Worm (Caenorhabditis elegans): Measurements from ENCODE around the gene lev-9.

lev-9 gene

ce11 chrX:6291632-6292031 lies at the start of gene lev-9:
TSS of gene lev-9 (minus strand) at chrX:6291732.
- TF ChIP-seq med-1 (GFP tag; optimal IDR thresholded peaks at IDR 0.05; ENCODE audit: insufficient read depth) (no peak), T22C8.4 (GFP tag; IDR thresholded peaks at IDR 0.05) (no peak), ztf-23 (GFP tag; IDR thresholded peaks at IDR 0.05) (no peak), ref-1 (GFP tag; conservative IDR thresholded peaks at IDR 0.05) (no peak), flt-1 (GFP tag; IDR thresholded peaks at IDR 0.05) (no peak)

ce11 chrX:6338446-6338845 lies 46.9 kb upstream of the lev-9 start:
- no peak for TF ChIP-seq tab-1 (GFP tag; IDR thresholded peaks at IDR 0.05)
- TF ChIP-seq med-1 (GFP tag; optimal IDR thresholded peaks at IDR 0.05; ENCODE audit: insufficient read depth), result no peak

- TF ChIP-seq med-1 (GFP tag; optimal IDR thresholded peaks at IDR 0.05; ENCODE audit: insufficient read depth), result no peak
- no peak for TF ChIP-seq cog-1 (tag; optimal IDR thresholded peaks at IDR 0.05)
- TF ChIP-seq klf-2 (GFP tag; conservative IDR thresholded peaks at IDR 0.05), result no peak
- no peak for TF ChIP-seq T22C8.4 (GFP tag; IDR thresholded peaks at IDR 0.05)
- TF ChIP-seq flt-1 (GFP tag; IDR thresholded peaks at IDR 0.05), result no peak
- TF ChIP-seq ztf-23 (GFP tag; IDR thresholded peaks at IDR 0.05), result no peak
- no peak for TF ChIP-seq ref-1 (GFP tag; conservative IDR thresholded peaks at IDR 0.05)
- no peak for TF ChIP-seq ztf-29 (GFP tag; IDR thresholded peaks at IDR 0.05)
- no peak for TF ChIP-seq tab-1 (GFP tag; IDR thresholded peaks at IDR 0.05)
Measured at ce11 chrX:6337951-6338350, 46.4 kb upstream of the lev-9 start, which contains the start of gene C03B1.13. TSS of gene C03B1.13 (minus strand) at chrX:6338051.

ce11 chrX:6337338-6337737 lies 45.8 kb upstream of the lev-9 start:
- TF ChIP-seq med-1 (GFP tag; optimal IDR thresholded peaks at IDR 0.05; ENCODE audit: insufficient read depth) (no peak), klf-2 (GFP tag; conservative IDR thresholded peaks at IDR 0.05) (no peak), ztf-23 (GFP tag; IDR thresholded peaks at IDR 0.05) (no peak), ztf-29 (GFP tag; IDR thresholded peaks at IDR 0.05) (no peak), cog-1 (tag; optimal IDR thresholded peaks at IDR 0.05) (no peak), flt-1 (GFP tag; IDR thresholded peaks at IDR 0.05) (no peak)

ce11 chrX:6334602-6335001 lies 43.1 kb upstream of the lev-9 start:
- TF ChIP-seq med-1 (GFP tag; optimal IDR thresholded peaks at IDR 0.05; ENCODE audit: insufficient read depth), result no peak

DNA sequence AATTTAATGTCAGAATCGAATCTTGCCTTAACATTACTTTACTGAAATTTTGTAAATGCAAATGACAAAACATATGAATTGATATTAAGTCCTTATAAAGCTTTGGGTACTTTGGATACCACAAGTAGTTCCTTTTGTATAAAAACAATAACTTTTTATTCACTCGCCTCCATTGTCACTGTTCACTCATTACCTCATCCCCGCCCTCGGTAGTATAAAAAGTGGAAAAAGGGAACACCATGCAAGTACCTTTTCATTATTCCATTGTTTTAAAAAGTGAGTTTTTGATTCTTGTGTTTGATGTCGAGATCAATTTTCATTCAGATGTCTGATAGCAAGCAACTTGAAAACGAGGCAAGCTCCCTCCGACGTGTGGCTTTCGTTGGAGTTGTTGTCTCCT lies 42.5 kb upstream of the lev-9 start, which contains the start of gene col-171:
Gene col-171, plus strand, starts transcription at position 301 of the 400 bp plus-strand sequence.
- TF ChIP-seq ztf-29 (GFP tag; IDR thresholded peaks at IDR 0.05) (no peak), ztf-23 (GFP tag; IDR thresholded peaks at IDR 0.05) (no peak)

DNA sequence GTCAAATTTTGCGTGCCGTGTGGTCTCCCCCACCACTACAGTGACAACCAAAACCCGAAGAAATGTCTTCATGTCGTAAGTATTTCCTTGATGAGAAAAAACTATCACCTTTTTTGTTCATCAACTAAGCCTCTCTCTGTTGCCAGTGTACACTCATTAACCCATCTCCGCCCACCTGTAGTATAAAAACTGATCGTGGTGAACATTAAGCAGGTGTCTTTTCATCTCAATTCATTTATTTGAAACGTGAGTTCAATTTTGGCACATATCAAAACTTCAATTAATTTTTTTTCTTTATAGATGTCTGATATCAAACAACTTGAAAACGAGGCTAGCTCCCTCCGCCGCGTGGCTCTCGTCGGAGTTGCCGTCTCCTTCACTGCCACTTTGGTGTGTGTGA lies 39.9 kb upstream of the lev-9 start, which contains the start of gene col-170:
Gene col-170, plus strand, starts transcription at position 301 of the 400 bp plus-strand sequence.
- TF ChIP-seq cog-1 (tag; optimal IDR thresholded peaks at IDR 0.05), result no peak
- TF ChIP-seq ztf-29 (GFP tag; IDR thresholded peaks at IDR 0.05), result no peak
- TF ChIP-seq flt-1 (GFP tag; IDR thresholded peaks at IDR 0.05), result no peak
- TF ChIP-seq ref-1 (GFP tag; conservative IDR thresholded peaks at IDR 0.05), result no peak
- TF ChIP-seq med-1 (GFP tag; optimal IDR thresholded peaks at IDR 0.05; ENCODE audit: insufficient read depth), result no peak
- no peak for TF ChIP-seq klf-2 (GFP tag; conservative IDR thresholded peaks at IDR 0.05)
- no peak for TF ChIP-seq tab-1 (GFP tag; IDR thresholded peaks at IDR 0.05)
- no peak for TF ChIP-seq T22C8.4 (GFP tag; IDR thresholded peaks at IDR 0.05)
- no peak for TF ChIP-seq ztf-23 (GFP tag; IDR thresholded peaks at IDR 0.05)

- no peak for TF ChIP-seq ref-1 (GFP tag; conservative IDR thresholded peaks at IDR 0.05)
- no peak for TF ChIP-seq klf-2 (GFP tag; conservative IDR thresholded peaks at IDR 0.05)
Measured at ce11 chrX:6328860-6329259, 37.3 kb upstream of the lev-9 start, which contains the start of gene col-169. TSS of gene col-169 (plus strand) at chrX:6329160.

DNA sequence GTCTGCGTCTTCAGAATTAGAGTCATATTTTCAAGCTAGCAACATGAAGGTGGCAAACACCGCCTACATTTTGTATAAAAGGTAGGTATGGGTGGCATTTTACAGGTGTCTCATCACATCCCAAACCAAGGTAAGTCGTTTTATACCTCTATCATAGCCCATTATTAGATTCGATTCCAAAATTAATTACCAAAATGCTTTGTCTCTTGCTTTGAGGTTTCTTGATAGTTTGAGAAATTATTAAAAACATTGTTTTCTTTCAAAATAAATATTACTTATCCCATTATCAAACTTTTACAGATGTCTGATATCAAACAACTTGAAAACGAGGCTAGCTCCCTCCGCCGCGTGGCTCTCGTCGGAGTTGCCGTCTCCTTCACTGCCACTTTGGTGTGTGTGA lies 34.6 kb upstream of the lev-9 start, which contains the start of gene col-168:
Gene col-168, plus strand, starts transcription at position 301 of the 400 bp plus-strand sequence.
- TF ChIP-seq tab-1 (GFP tag; IDR thresholded peaks at IDR 0.05) (no peak), ztf-23 (GFP tag; IDR thresholded peaks at IDR 0.05) (no peak), klf-2 (GFP tag; conservative IDR thresholded peaks at IDR 0.05) (no peak), ztf-29 (GFP tag; IDR thresholded peaks at IDR 0.05) (no peak), ref-1 (GFP tag; conservative IDR thresholded peaks at IDR 0.05) (no peak), flt-1 (GFP tag; IDR thresholded peaks at IDR 0.05) (no peak), T22C8.4 (GFP tag; IDR thresholded peaks at IDR 0.05) (no peak), cog-1 (tag; optimal IDR thresholded peaks at IDR 0.05) (no peak), med-1 (GFP tag; optimal IDR thresholded peaks at IDR 0.05; ENCODE audit: insufficient read depth) (no peak)

- TF ChIP-seq T22C8.4 (GFP tag; IDR thresholded peaks at IDR 0.05) (no peak), cog-1 (tag; optimal IDR thresholded peaks at IDR 0.05) (no peak), ref-1 (GFP tag; conservative IDR thresholded peaks at IDR 0.05) (no peak), flt-1 (GFP tag; IDR thresholded peaks at IDR 0.05) (no peak), ztf-29 (GFP tag; IDR thresholded peaks at IDR 0.05) (no peak), tab-1 (GFP tag; IDR thresholded peaks at IDR 0.05) (no peak), med-1 (GFP tag; optimal IDR thresholded peaks at IDR 0.05; ENCODE audit: insufficient read depth) (no peak), ztf-23 (GFP tag; IDR thresholded peaks at IDR 0.05) (no peak), klf-2 (GFP tag; conservative IDR thresholded peaks at IDR 0.05) (no peak)
Measured at ce11 chrX:6323129-6323528, 31.6 kb upstream of the lev-9 start, which contains the start of gene col-167. TSS of gene col-167 (plus strand) at chrX:6323488.

DNA sequence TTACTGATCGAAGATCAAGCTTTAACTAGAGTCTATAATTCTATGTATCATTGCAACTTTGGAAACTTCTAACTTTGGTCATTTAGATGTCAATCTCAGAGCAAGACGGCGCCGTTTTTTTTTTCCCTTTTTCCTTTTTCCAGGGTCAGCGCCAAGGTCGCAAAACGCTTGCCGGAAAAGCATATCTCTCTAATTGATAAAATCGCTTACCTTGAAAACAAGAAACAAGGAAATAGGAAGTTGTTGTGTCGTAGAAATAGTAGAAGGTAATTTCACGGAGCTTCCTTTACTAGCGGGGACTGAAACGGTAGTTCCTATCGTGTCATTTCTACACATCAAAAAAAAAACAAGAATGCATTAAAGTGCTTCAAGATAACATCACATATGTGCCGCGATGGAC lies 29.8 kb upstream of the lev-9 start:
- TF ChIP-seq ztf-29 (GFP tag; IDR thresholded peaks at IDR 0.05), result no peak
- TF ChIP-seq ztf-23 (GFP tag; IDR thresholded peaks at IDR 0.05), result no peak
- no peak for TF ChIP-seq med-1 (GFP tag; optimal IDR thresholded peaks at IDR 0.05; ENCODE audit: insufficient read depth)
- no peak for TF ChIP-seq tab-1 (GFP tag; IDR thresholded peaks at IDR 0.05)
- no peak for TF ChIP-seq cog-1 (tag; optimal IDR thresholded peaks at IDR 0.05)

All from whole organism, midembryonic.